Worm (Caenorhabditis elegans) whole organism, L1 larva: Measurements from ENCODE around the gene clec-37.

Experiments
- ama-1 ChIP-seq: fragments of 150-350 bp; optimal IDR thresholded peaks from 2 replicates; lab custom pipeline; 2014
- ces-1 ChIP-seq: fragments of 150-350 bp; optimal IDR thresholded peaks from 2 replicates; lab custom pipeline; 2014; ENCODE audit warnings: missing biosample characterization, missing genetic modification reagents, missing genetic modification characterization
- dpl-1 ChIP-seq, 3 experiments: fragments of 150-350 bp in 2 of 3; sonication (generic microtip) in 1 of 3; optimal IDR thresholded peaks; 2 replicates each; lab custom pipeline; 2014 to 2017; ENCODE audit warnings: missing biosample characterization in 3 of 3, missing genetic modification characterization in 3 of 3, missing genetic modification reagents in 3 of 3
- efl-3 ChIP-seq: fragments of 200-800 bp; sonication (Bioruptor generic); optimal IDR thresholded peaks from 2 replicates; lab custom pipeline; 2018; ENCODE audit warnings: mild to moderate bottlenecking, missing genetic modification characterization, missing compliant biosample characterization
- unc-62 ChIP-seq: fragments of 150-350 bp; optimal IDR thresholded peaks from 2 replicates; lab custom pipeline; 2014; ENCODE audit warnings: missing biosample characterization, missing genetic modification reagents, missing genetic modification characterization

ce11 chrV:16871387-16871786 is 19.5 kb upstream of the clec-37 start, which contains the start of gene thn-4:
- no peak for TF ChIP-seq unc-62 (GFP tag; lab: Kevin White, UChicago)
- no peak for TF ChIP-seq ama-1 (lab: Kevin White, UChicago)
- TF ChIP-seq efl-3 (GFP tag; lab: Kevin White, UChicago) = no peak
- no peak for TF ChIP-seq dpl-1 (GFP tag; optimal IDR thresholded peaks at IDR 0.05; lab: Kevin White, UChicago)
- TF ChIP-seq ces-1 (GFP tag; lab: Kevin White, UChicago) = no peak
